Fruit fly (Drosophila melanogaster) whole organism, embryonic: Measurements from ENCODE around the gene Pgant2.
A peak's percentile ranks its signal among the peaks of the same experiment; 100 is the strongest.

ENCODE experiments used
- Atf3 ChIP-seq: fragments of 200-800 bp; sonication (Bioruptor generic); optimal IDR thresholded peaks from 3 replicates; lab custom pipeline; 2016; ENCODE audit warnings: missing biosample characterization, missing genetic modification characterization
- Atf6 ChIP-seq: fragments of 200-800 bp; sonication (Bioruptor generic); IDR thresholded peaks from 2 replicates; pipeline ENCODE4 v1.3.6; 2022; ENCODE audit warnings: missing biosample characterization, missing genetic modification characterization
- Awh ChIP-seq: fragments of 200-800 bp; sonication (Bioruptor generic); IDR thresholded peaks from 2 replicates; pipeline ENCODE4, ENCODE4 v1.3.6; 2022; ENCODE audit warnings: missing biosample characterization, missing genetic modification characterization
- Bdp1 ChIP-seq: fragments of 200-800 bp; sonication (Bioruptor generic); optimal IDR thresholded peaks from 3 replicates; lab custom pipeline; 2016; ENCODE audit warnings: missing biosample characterization, missing genetic modification characterization
- CG10147 ChIP-seq: fragments of 200-800 bp; sonication (Bioruptor generic); optimal IDR thresholded peaks from 2 replicates; lab custom pipeline; 2019; ENCODE audit warnings: missing biosample characterization, mild to moderate bottlenecking, missing genetic modification characterization, moderate library complexity
- CG10366 ChIP-seq: fragments of 200-800 bp; sonication (Bioruptor generic); IDR thresholded peaks from 2 replicates; pipeline ENCODE4 v1.3.6; 2022; ENCODE audit warnings: missing biosample characterization, missing genetic modification characterization
- CG12155 ChIP-seq: fragments of 200-800 bp; sonication (Bioruptor generic); optimal IDR thresholded peaks from 3 replicates; lab custom pipeline; 2016; ENCODE audit warnings: missing biosample characterization, missing genetic modification characterization
- CG13894 ChIP-seq: fragments of 200-800 bp; sonication (Bioruptor generic); optimal IDR thresholded peaks from 3 replicates; lab custom pipeline; 2018; ENCODE audit warnings: missing biosample characterization, mild to moderate bottlenecking, missing genetic modification characterization, moderate library complexity
- CG14710 ChIP-seq: fragments of 200-800 bp; sonication (Bioruptor generic); optimal IDR thresholded peaks from 3 replicates; lab custom pipeline; 2019; ENCODE audit warnings: missing biosample characterization, mild to moderate bottlenecking, missing genetic modification characterization, moderate library complexity
- CG16813 ChIP-seq: fragments of 200-800 bp; sonication (Bioruptor generic); IDR thresholded peaks from 3 replicates; pipeline ENCODE4 v1.3.6; 2022; ENCODE audit warnings: missing biosample characterization, missing genetic modification characterization; ENCODE audit not compliant: partially characterized antibody
- CG17385 ChIP-seq: fragments of 200-800 bp; sonication (Bioruptor generic); optimal IDR thresholded peaks from 3 replicates; lab custom pipeline; 2018; ENCODE audit warnings: missing biosample characterization, mild to moderate bottlenecking, missing genetic modification characterization
- CG17829 ChIP-seq: fragments of 200-800 bp; optimal IDR thresholded peaks from 2 replicates; lab custom pipeline; 2019; ENCODE audit warnings: missing biosample characterization, mild to moderate bottlenecking, missing genetic modification characterization, moderate library complexity
- CG17912 ChIP-seq: fragments of 200-800 bp; sonication (Bioruptor generic); optimal IDR thresholded peaks from 2 replicates; lab custom pipeline; 2018; ENCODE audit warnings: missing biosample characterization, mild to moderate bottlenecking, missing genetic modification characterization
- CG18619 ChIP-seq: fragments of 200-800 bp; sonication (Bioruptor generic); optimal IDR thresholded peaks from 3 replicates; lab custom pipeline; 2017; ENCODE audit warnings: missing biosample characterization, mild to moderate bottlenecking, missing genetic modification characterization
- CG30403 ChIP-seq: fragments of 200-800 bp; sonication (Bioruptor generic); optimal IDR thresholded peaks from 3 replicates; lab custom pipeline; 2016; ENCODE audit warnings: missing biosample characterization, missing genetic modification characterization
- CG31224 ChIP-seq: fragments of 200-800 bp; sonication (Bioruptor generic); IDR thresholded peaks from 2 replicates; pipeline ENCODE4 v1.3.6; 2022; ENCODE audit warnings: missing biosample characterization, missing genetic modification characterization
- CG3281 ChIP-seq: fragments of 200-800 bp; sonication (Bioruptor generic); optimal IDR thresholded peaks from 3 replicates; lab custom pipeline; 2017; ENCODE audit warnings: missing biosample characterization, mild to moderate bottlenecking, missing genetic modification characterization
- CG6175 ChIP-seq: fragments of 200-800 bp; sonication (Bioruptor generic); IDR thresholded peaks from 3 replicates; pipeline ENCODE4 v1.3.6; 2022; ENCODE audit warnings: missing biosample characterization, missing genetic modification characterization
- CG6813 ChIP-seq: fragments of 200-800 bp; sonication (Bioruptor generic); optimal IDR thresholded peaks from 2 replicates; lab custom pipeline; 2017; ENCODE audit warnings: missing biosample characterization, missing genetic modification characterization, mild to moderate bottlenecking, moderate library complexity, missing genetic modification reagents
- CG7786 ChIP-seq: fragments of 200-800 bp; sonication (Bioruptor generic); optimal IDR thresholded peaks from 2 replicates; lab custom pipeline; 2016; ENCODE audit warnings: missing biosample characterization, missing genetic modification characterization
- CG8924 ChIP-seq: fragments of 200-800 bp; optimal IDR thresholded peaks from 3 replicates; lab custom pipeline; 2019; ENCODE audit warnings: missing biosample characterization, mild to moderate bottlenecking, missing genetic modification characterization, moderate library complexity
- Chrac-16 ChIP-seq: fragments of 200-800 bp; sonication (Bioruptor generic); optimal IDR thresholded peaks from 3 replicates; lab custom pipeline; 2016; ENCODE audit warnings: missing biosample characterization, missing genetic modification characterization
- GATAe ChIP-seq: fragments of 200-800 bp; sonication (Bioruptor generic); conservative IDR thresholded peaks from 2 replicates; pipeline ENCODE4 v1.3.6; 2022; ENCODE audit warnings: missing biosample characterization, missing genetic modification characterization
- HLH3B ChIP-seq: fragments of 200-800 bp; sonication (Bioruptor generic); IDR thresholded peaks from 2 replicates; pipeline ENCODE4 v1.3.6; 2022; ENCODE audit warnings: missing biosample characterization, missing genetic modification characterization
- Hsf ChIP-seq: fragments of 200-800 bp; sonication (Bioruptor generic); optimal IDR thresholded peaks from 3 replicates; lab custom pipeline; 2016; ENCODE audit warnings: missing biosample characterization, missing genetic modification characterization
- Mes4 ChIP-seq: fragments of 200-800 bp; sonication (Bioruptor generic); optimal IDR thresholded peaks from 2 replicates; lab custom pipeline; 2016; ENCODE audit warnings: missing biosample characterization, missing genetic modification characterization
- Myb ChIP-seq: fragments of 200-800 bp; sonication (Bioruptor generic); optimal IDR thresholded peaks from 2 replicates; lab custom pipeline; 2016; ENCODE audit warnings: missing biosample characterization, missing genetic modification characterization
- Oli ChIP-seq: fragments of 200-800 bp; sonication (Bioruptor generic); optimal IDR thresholded peaks from 2 replicates; lab custom pipeline; 2018; ENCODE audit warnings: missing biosample characterization, mild to moderate bottlenecking, missing genetic modification characterization, moderate library complexity
- Rfx ChIP-seq: fragments of 200-800 bp; sonication (Bioruptor generic); IDR thresholded peaks from 2 replicates; pipeline ENCODE4 v1.3.6; 2022; ENCODE audit warnings: missing biosample characterization, missing genetic modification characterization
- Taf1 ChIP-seq: fragments of 200-800 bp; sonication (Bioruptor generic); IDR thresholded peaks from 2 replicates; pipeline ENCODE4 v1.3.6; 2022; ENCODE audit warnings: missing biosample characterization, missing genetic modification characterization
- al ChIP-seq: fragments of 200-800 bp; sonication (Bioruptor generic); IDR thresholded peaks from 2 replicates; pipeline ENCODE4 v1.3.6; 2022; ENCODE audit warnings: missing biosample characterization, missing genetic modification characterization
- ase ChIP-seq: fragments of 200-800 bp; sonication (Bioruptor generic); IDR thresholded peaks from 3 replicates; pipeline ENCODE4 v1.3.6; 2022; ENCODE audit warnings: missing biosample characterization, missing genetic modification characterization
- dmrt11E ChIP-seq: fragments of 200-800 bp; sonication (Bioruptor generic); optimal IDR thresholded peaks from 3 replicates; lab custom pipeline; 2018; ENCODE audit warnings: missing biosample characterization, mild to moderate bottlenecking, missing genetic modification characterization, moderate library complexity
- ems ChIP-seq: fragments of 200-800 bp; sonication (Bioruptor generic); optimal IDR thresholded peaks from 3 replicates; lab custom pipeline; 2016; ENCODE audit warnings: missing biosample characterization, missing genetic modification characterization
- gcm2 ChIP-seq: fragments of 200-800 bp; sonication (Bioruptor generic); optimal IDR thresholded peaks from 2 replicates; lab custom pipeline; 2016; ENCODE audit warnings: missing biosample characterization, missing genetic modification characterization
- gem ChIP-seq: fragments of 200-800 bp; sonication (Bioruptor generic); optimal IDR thresholded peaks from 2 replicates; lab custom pipeline; 2019; ENCODE audit warnings: missing biosample characterization, mild to moderate bottlenecking, missing genetic modification characterization, moderate library complexity
- gfzf ChIP-seq: fragments of 200-800 bp; sonication (Bioruptor generic); optimal IDR thresholded peaks from 2 replicates; lab custom pipeline; 2016; ENCODE audit warnings: missing biosample characterization, mild to moderate bottlenecking, missing genetic modification characterization, moderate library complexity
- grau ChIP-seq: fragments of 200-800 bp; optimal IDR thresholded peaks from 3 replicates; lab custom pipeline; 2019; ENCODE audit warnings: missing biosample characterization, mild to moderate bottlenecking, missing genetic modification characterization, moderate library complexity
- grn ChIP-seq: fragments of 200-800 bp; sonication (Bioruptor generic); optimal IDR thresholded peaks from 3 replicates; lab custom pipeline; 2017; ENCODE audit warnings: missing biosample characterization, missing genetic modification characterization
- otp ChIP-seq: fragments of 200-800 bp; sonication (Bioruptor generic); IDR thresholded peaks from 3 replicates; pipeline ENCODE4, ENCODE4 v1.3.6; 2022; ENCODE audit warnings: missing biosample characterization, missing genetic modification characterization
- pfk ChIP-seq: fragments of 200-800 bp; sonication (Bioruptor generic); optimal IDR thresholded peaks from 2 replicates; lab custom pipeline; 2018; ENCODE audit warnings: missing biosample characterization, mild to moderate bottlenecking, missing genetic modification characterization, moderate library complexity
- phol ChIP-seq: fragments of 200-800 bp; sonication (Bioruptor generic); optimal IDR thresholded peaks from 3 replicates; lab custom pipeline; 2018; ENCODE audit warnings: missing biosample characterization, mild to moderate bottlenecking, missing genetic modification characterization, moderate library complexity
- pita ChIP-seq: fragments of 200-800 bp; sonication (Bioruptor generic); optimal IDR thresholded peaks from 2 replicates; lab custom pipeline; 2017; ENCODE audit warnings: missing biosample characterization, mild to moderate bottlenecking, missing genetic modification characterization
- pros ChIP-seq: fragments of 200-800 bp; sonication (Bioruptor generic); optimal IDR thresholded peaks from 3 replicates; lab custom pipeline; 2019; ENCODE audit warnings: missing biosample characterization, mild to moderate bottlenecking, missing genetic modification characterization, moderate library complexity
- sd ChIP-seq: fragments of 200-800 bp; sonication (Bioruptor generic); optimal IDR thresholded peaks from 3 replicates; lab custom pipeline; 2018; ENCODE audit warnings: missing biosample characterization, mild to moderate bottlenecking, missing genetic modification characterization, moderate library complexity
- sens-2 ChIP-seq: fragments of 200-800 bp; sonication (Bioruptor generic); IDR thresholded peaks from 2 replicates; pipeline ENCODE4 v1.3.6; 2022; ENCODE audit warnings: missing biosample characterization, missing genetic modification characterization
- tna ChIP-seq: fragments of 200-800 bp; sonication (Bioruptor generic); IDR thresholded peaks from 2 replicates; pipeline ENCODE4 v1.3.6; 2022; ENCODE audit warnings: missing biosample characterization, missing genetic modification characterization; ENCODE audit not compliant: partially characterized antibody
- toy ChIP-seq: fragments of 200-800 bp; sonication (Bioruptor generic); IDR thresholded peaks from 2 replicates; pipeline ENCODE4 v1.3.6; 2022; ENCODE audit warnings: missing biosample characterization, missing genetic modification characterization
- trem ChIP-seq: fragments of 200-800 bp; optimal IDR thresholded peaks from 3 replicates; lab custom pipeline; 2019; ENCODE audit warnings: missing biosample characterization, mild to moderate bottlenecking, missing genetic modification characterization, moderate library complexity
- ttk ChIP-seq: fragments of 200-800 bp; sonication (Bioruptor generic); IDR thresholded peaks from 2 replicates; pipeline ENCODE4 v2.1.2; 2022; ENCODE audit warnings: missing biosample characterization, missing genetic modification characterization

Pgant2 gene

DNA sequence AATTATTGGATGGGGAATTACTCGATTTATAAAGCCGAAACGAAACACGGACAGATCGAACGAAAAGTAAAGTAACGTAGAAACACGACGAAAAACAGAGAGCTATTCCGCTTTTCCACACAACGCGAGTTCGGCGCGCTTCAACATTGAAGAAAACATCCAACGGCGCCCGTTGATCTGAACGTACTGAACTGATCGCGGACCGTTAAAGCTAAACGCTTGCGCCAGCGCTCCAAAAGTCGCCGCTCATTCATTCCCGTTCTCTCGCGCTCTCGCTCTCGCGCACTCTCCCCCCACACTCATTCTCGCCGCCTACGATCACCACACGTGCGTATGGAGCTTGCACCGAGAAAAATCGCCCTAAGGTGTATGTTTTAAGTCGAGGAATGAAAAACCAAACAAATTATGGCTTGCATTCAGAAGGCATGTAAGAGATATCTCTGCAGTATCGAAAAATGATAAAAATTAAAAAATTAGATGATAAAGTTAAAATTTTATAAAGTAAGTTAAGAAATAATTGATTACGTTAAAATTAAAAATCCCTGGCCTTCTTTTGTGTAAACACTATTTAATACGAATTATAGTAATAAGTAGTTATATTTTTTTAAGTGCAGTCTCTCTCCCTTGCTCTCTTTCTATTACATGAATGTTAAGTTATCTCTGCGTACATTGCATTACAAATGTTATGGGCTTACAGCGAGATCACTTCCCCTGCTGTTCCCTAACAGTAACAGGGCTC, 71.7 kb downstream of the Pgant2 start, which contains the start of gene E23 (continued):
- TF ChIP-seq CG13894 (tag; lab: Kevin White, UChicago) (peak; percentile 91), phol (tag; lab: Kevin White, UChicago) (peak; percentile 99), GATAe (GFP tag; lab: Robert Waterston, UW) (peak; percentile 94), pfk (GFP tag; lab: Kevin White, UChicago) (peak; percentile 40), dmrt11E (peak; percentile 99), pita (GFP tag; lab: Kevin White, UChicago) (no peak), CG31224 (GFP tag; lab: Robert Waterston, UW) (peak; percentile 95), Atf3 (GFP tag; lab: Kevin White, UChicago) (peak; percentile 93), pros (peak; percentile 80), sd (tag; lab: Kevin White, UChicago) (peak; percentile 95), CG14710 (tag; lab: Kevin White, UChicago) (peak; percentile 98), Mes4 (peak; percentile 91), CG6175 (peak; percentile 95), gfzf (no peak), sens-2 (GFP tag; lab: Robert Waterston, UW) (peak; percentile 94), Atf6 (GFP tag; lab: Robert Waterston, UW) (peak; percentile 99), CG10366 (peak; percentile 98), gem (peak; percentile 100), HLH3B (peak; percentile 98), gcm2 (peak; percentile 93), CG18619 (GFP tag; lab: Kevin White, UChicago) (peak; percentile 99), ttk (GFP tag; lab: Robert Waterston, UW) (peak; percentile 97), otp (GFP tag; lab: Robert Waterston, UW) (peak; percentile 94), Chrac-16 (GFP tag; lab: Kevin White, UChicago) (peak; percentile 98), CG6813 (GFP tag; lab: Kevin White, UChicago) (peak; percentile 97), tna (GFP tag; lab: Robert Waterston, UW) (peak; percentile 60; the same call in 1 of the 2 replicates), Bdp1 (GFP tag; lab: Kevin White, UChicago) (peak; percentile 90), grn (GFP tag; lab: Kevin White, UChicago) (peak; percentile 75), CG16813 (GFP tag; lab: Robert Waterston, UW) (no peak), Myb (GFP tag; lab: Kevin White, UChicago) (peak; percentile 77), CG30403 (peak; percentile 99), Oli (tag; lab: Kevin White, UChicago) (peak; percentile 99), CG10147 (GFP tag; lab: Kevin White, UChicago) (peak; percentile 99), grau (tag; lab: Kevin White, UChicago) (peak; percentile 99), Taf1 (GFP tag; lab: Robert Waterston, UW) (peak; percentile 92), CG12155 (peak; percentile 97), trem (tag; lab: Kevin White, UChicago) (peak; percentile 97), toy (GFP tag; lab: Robert Waterston, UW) (peak; percentile 94), ase (GFP tag; lab: Robert Waterston, UW) (peak; percentile 97), Rfx (GFP tag; lab: Robert Waterston, UW) (peak; percentile 98), CG3281 (GFP tag; lab: Kevin White, UChicago) (peak; percentile 98), Awh (GFP tag; lab: Robert Waterston, UW) (peak; percentile 97), Hsf (peak; percentile 98), ems (GFP tag; lab: Kevin White, UChicago) (peak; percentile 95), CG17829 (peak; percentile 99), al (peak; percentile 98), CG7786 (GFP tag; lab: Kevin White, UChicago) (peak; percentile 94), CG17912 (peak; percentile 97), CG17385 (GFP tag; lab: Kevin White, UChicago) (peak; percentile 98), CG8924 (peak; percentile 100)
